Fruit fly (Drosophila melanogaster) whole organism, embryonic: ENCODE data around the gene CG44139.

ENCODE experiments used
- BEAF-32 ChIP-seq: fragments of 200-800 bp; sonication (Bioruptor generic); optimal IDR thresholded peaks from 3 replicates; lab custom pipeline; 2017; ENCODE audit warnings: missing biosample characterization, missing genetic modification characterization, mild to moderate bottlenecking, moderate library complexity, missing genetic modification reagents
- Bgb ChIP-seq: fragments of 200-800 bp; sonication (Bioruptor generic); IDR thresholded peaks from 2 replicates; pipeline ENCODE4 v1.3.6; 2022; ENCODE audit warnings: missing biosample characterization, missing genetic modification characterization; ENCODE audit not compliant: partially characterized antibody
- CG11398 ChIP-seq: fragments of 200-800 bp; sonication (Bioruptor generic); optimal IDR thresholded peaks from 2 replicates; lab custom pipeline; 2016; ENCODE audit warnings: missing biosample characterization, missing genetic modification characterization
- CG1233 ChIP-seq: fragments of 200-800 bp; sonication (Bioruptor generic); optimal IDR thresholded peaks from 4 replicates; lab custom pipeline; 2018; ENCODE audit warnings: missing biosample characterization, mild to moderate bottlenecking, missing genetic modification characterization
- CG13424 ChIP-seq: fragments of 200-800 bp; sonication (Bioruptor generic); optimal IDR thresholded peaks from 2 replicates; lab custom pipeline; 2019; ENCODE audit warnings: missing biosample characterization, mild to moderate bottlenecking, missing genetic modification characterization, moderate library complexity
- CG17328 ChIP-seq: fragments of 200-800 bp; sonication (Bioruptor generic); IDR thresholded peaks from 2 replicates; pipeline ENCODE4 v1.3.6; 2022; ENCODE audit warnings: missing biosample characterization, missing genetic modification characterization
- CG17802 ChIP-seq: fragments of 200-800 bp; sonication (Bioruptor generic); optimal IDR thresholded peaks from 2 replicates; lab custom pipeline; 2018; ENCODE audit warnings: missing biosample characterization, mild to moderate bottlenecking, missing genetic modification characterization, moderate library complexity
- CG18476 ChIP-seq: fragments of 200-800 bp; sonication (Bioruptor generic); optimal IDR thresholded peaks from 2 replicates; lab custom pipeline; 2016; ENCODE audit warnings: missing biosample characterization, mild to moderate bottlenecking, missing genetic modification characterization
- CG18764 ChIP-seq: fragments of 200-800 bp; sonication (Bioruptor generic); optimal IDR thresholded peaks from 3 replicates; lab custom pipeline; 2016; ENCODE audit warnings: missing biosample characterization, missing genetic modification characterization
- CG4404 ChIP-seq: fragments of 200-800 bp; sonication (Bioruptor generic); IDR thresholded peaks from 2 replicates; pipeline ENCODE4 v1.3.6; 2022; ENCODE audit warnings: missing biosample characterization, missing genetic modification characterization
- CG4854 ChIP-seq: fragments of 200-800 bp; sonication (Bioruptor generic); optimal IDR thresholded peaks from 2 replicates; lab custom pipeline; 2016; ENCODE audit warnings: missing biosample characterization, missing genetic modification characterization, inconsistent platforms
- CG5245 ChIP-seq: fragments of 200-800 bp; sonication (Bioruptor generic); optimal IDR thresholded peaks from 3 replicates; lab custom pipeline; 2016; ENCODE audit warnings: missing biosample characterization, missing genetic modification characterization
- CG6813 ChIP-seq: fragments of 200-800 bp; sonication (Bioruptor generic); optimal IDR thresholded peaks from 2 replicates; lab custom pipeline; 2017; ENCODE audit warnings: missing biosample characterization, missing genetic modification characterization, mild to moderate bottlenecking, moderate library complexity, missing genetic modification reagents
- CG7987 ChIP-seq: fragments of 200-800 bp; sonication (Bioruptor generic); optimal IDR thresholded peaks from 2 replicates; lab custom pipeline; 2018; ENCODE audit warnings: missing biosample characterization, mild to moderate bottlenecking, missing genetic modification characterization, moderate library complexity
- CG8359 ChIP-seq: fragments of 200-800 bp; sonication (Bioruptor generic); optimal IDR thresholded peaks from 2 replicates; lab custom pipeline; 2017; ENCODE audit warnings: missing biosample characterization, mild to moderate bottlenecking, missing genetic modification characterization, borderline replicate concordance
- Hand ChIP-seq: fragments of 200-800 bp; sonication (Bioruptor generic); optimal IDR thresholded peaks from 2 replicates; lab custom pipeline; 2017; ENCODE audit warnings: mild to moderate bottlenecking, missing biosample characterization, missing genetic modification reagents, missing genetic modification characterization
- Mad ChIP-seq: fragments of 200-800 bp; sonication (Bioruptor generic); optimal IDR thresholded peaks from 2 replicates; lab custom pipeline; 2016; ENCODE audit warnings: missing biosample characterization, missing genetic modification characterization
- Med ChIP-seq: fragments of 200-800 bp; sonication (Bioruptor generic); peaks from one replicate; lab custom pipeline; 2016; ENCODE audit warnings: missing biosample characterization, missing genetic modification characterization, mild to moderate bottlenecking, inconsistent platforms, moderate library complexity
- Optix ChIP-seq: fragments of 200-800 bp; sonication (Bioruptor generic); IDR thresholded peaks from 3 replicates; pipeline ENCODE4 v1.3.6; 2022; ENCODE audit warnings: missing biosample characterization, missing genetic modification characterization
- Rfx ChIP-seq: fragments of 200-800 bp; sonication (Bioruptor generic); IDR thresholded peaks from 2 replicates; pipeline ENCODE4 v1.3.6; 2022; ENCODE audit warnings: missing biosample characterization, missing genetic modification characterization
- Rx ChIP-seq: fragments of 200-800 bp; sonication (Bioruptor generic); IDR thresholded peaks from 2 replicates; pipeline ENCODE4 v1.3.6; 2022; ENCODE audit warnings: missing biosample characterization, missing genetic modification characterization
- Sox102F ChIP-seq: fragments of 200-800 bp; sonication (Bioruptor generic); optimal IDR thresholded peaks from 2 replicates; lab custom pipeline; 2018; ENCODE audit warnings: missing biosample characterization, mild to moderate bottlenecking, missing genetic modification characterization, moderate library complexity
- Usf ChIP-seq: fragments of 200-800 bp; sonication (Bioruptor generic); optimal IDR thresholded peaks from 2 replicates; lab custom pipeline; 2017; ENCODE audit warnings: missing genotype, missing biosample characterization, missing genetic modification characterization
- ab ChIP-seq: fragments of 200-800 bp; sonication (Bioruptor generic); optimal IDR thresholded peaks from 2 replicates; lab custom pipeline; 2016; ENCODE audit warnings: missing biosample characterization, missing genetic modification characterization
- amos ChIP-seq: fragments of 200-800 bp; sonication (Bioruptor generic); IDR thresholded peaks from 2 replicates; pipeline ENCODE4 v1.3.6; 2022; ENCODE audit warnings: missing biosample characterization, missing genetic modification characterization; ENCODE audit not compliant: partially characterized antibody
- corto ChIP-seq: fragments of 200-800 bp; sonication (Bioruptor generic); optimal IDR thresholded peaks from 2 replicates; lab custom pipeline; 2016; ENCODE audit warnings: missing biosample characterization, mild to moderate bottlenecking, missing genetic modification characterization, moderate library complexity
- danr ChIP-seq: fragments of 200-800 bp; sonication (Bioruptor generic); IDR thresholded peaks from 2 replicates; pipeline ENCODE4 v1.3.6; 2022; ENCODE audit warnings: missing biosample characterization, missing genetic modification characterization
- eve ChIP-seq, 2 experiments: fragments of >200 bp; optimal IDR thresholded peaks; 2 replicates each; lab custom pipeline; 2017; ENCODE audit warnings: missing biosample characterization in 2 of 2, missing genetic modification characterization in 2 of 2
- ewg ChIP-seq: fragments of 200-800 bp; sonication (Bioruptor generic); optimal IDR thresholded peaks from 3 replicates; lab custom pipeline; 2017; ENCODE audit warnings: mild to moderate bottlenecking, missing biosample characterization, missing genetic modification reagents, missing genetic modification characterization
- fd3F ChIP-seq: fragments of 200-800 bp; sonication (Bioruptor generic); optimal IDR thresholded peaks from 2 replicates; lab custom pipeline; 2018; ENCODE audit warnings: missing biosample characterization, mild to moderate bottlenecking, missing genetic modification characterization, moderate library complexity
- ftz-f1 ChIP-seq: fragments of 200-800 bp; sonication (Bioruptor generic); optimal IDR thresholded peaks from 2 replicates; lab custom pipeline; 2016; ENCODE audit warnings: missing biosample characterization, missing genetic modification characterization
- gsb ChIP-seq: fragments of 200-800 bp; sonication (Bioruptor generic); IDR thresholded peaks from 2 replicates; pipeline ENCODE4 v1.3.6; 2022; ENCODE audit warnings: missing biosample characterization, missing genetic modification characterization
- kah ChIP-seq: fragments of 200-800 bp; sonication (Bioruptor generic); optimal IDR thresholded peaks from 2 replicates; lab custom pipeline; 2018; ENCODE audit warnings: missing biosample characterization, mild to moderate bottlenecking, missing genetic modification characterization
- lab ChIP-seq: fragments of 200-800 bp; sonication (Bioruptor generic); optimal IDR thresholded peaks from 3 replicates; lab custom pipeline; 2017; ENCODE audit warnings: missing biosample characterization, missing genetic modification characterization, mild to moderate bottlenecking, moderate library complexity, missing genetic modification reagents
- lov ChIP-seq, 2 experiments: fragments of 200-800 bp in 1 of 2; fragments of >200 bp in 1 of 2; sonication (Bioruptor generic) in 1 of 2; IDR thresholded peaks in 1 of 2; optimal IDR thresholded peaks in 1 of 2; 2 replicates in 1 of 2; 3 replicates in 1 of 2; pipeline versions ENCODE4 v1.3.6 to Lab custom; 2017 to 2022; ENCODE audit warnings: missing biosample characterization in 1 of 2, missing genetic modification characterization in 1 of 2
- phol ChIP-seq: fragments of 200-800 bp; sonication (Bioruptor generic); optimal IDR thresholded peaks from 3 replicates; lab custom pipeline; 2018; ENCODE audit warnings: missing biosample characterization, mild to moderate bottlenecking, missing genetic modification characterization, moderate library complexity
- pzg ChIP-seq: fragments of 200-800 bp; sonication (Bioruptor generic); optimal IDR thresholded peaks from 3 replicates; lab custom pipeline; 2018; ENCODE audit warnings: missing biosample characterization, mild to moderate bottlenecking, missing genetic modification characterization, moderate library complexity
- ro ChIP-seq: fragments of 200-800 bp; sonication (Bioruptor generic); IDR thresholded peaks from 2 replicates; pipeline ENCODE4 v1.3.6; 2022; ENCODE audit warnings: missing biosample characterization, missing genetic modification characterization
- salm ChIP-seq: fragments of 200-800 bp; sonication (Bioruptor generic); optimal IDR thresholded peaks from 2 replicates; lab custom pipeline; 2018; ENCODE audit warnings: missing biosample characterization, mild to moderate bottlenecking, missing genetic modification characterization
- sc ChIP-seq, 3 experiments: fragments of >200 bp in 2 of 3; fragments of 200-800 bp in 1 of 3; sonication (Bioruptor generic) in 1 of 3; optimal IDR thresholded peaks; 2 replicates in 2 of 3; 3 replicates in 1 of 3; lab custom pipeline; 2017; ENCODE audit warnings: mild to moderate bottlenecking in 1 of 3, missing biosample characterization in 1 of 3, missing genetic modification characterization in 1 of 3, missing genetic modification reagents in 1 of 3
- sens ChIP-seq: fragments of 200-800 bp; sonication (Bioruptor generic); peaks from one replicate; lab custom pipeline; 2016; ENCODE audit warnings: missing biosample characterization, missing genetic modification characterization
- seq ChIP-seq: fragments of 200-800 bp; sonication (Bioruptor generic); IDR thresholded peaks from 2 replicates; pipeline ENCODE4 v1.3.6; 2022; ENCODE audit warnings: missing biosample characterization, missing genetic modification characterization
- sima ChIP-seq: fragments of 200-800 bp; sonication (Bioruptor generic); optimal IDR thresholded peaks from 2 replicates; lab custom pipeline; 2016; ENCODE audit warnings: missing biosample characterization, missing genetic modification characterization
- slbo ChIP-seq: fragments of 200-800 bp; sonication (Bioruptor generic); IDR thresholded peaks from 2 replicates; pipeline ENCODE4 v1.3.6; 2022; ENCODE audit warnings: missing biosample characterization, missing genetic modification characterization
- tx ChIP-seq: fragments of 200-800 bp; sonication (Bioruptor generic); optimal IDR thresholded peaks from 2 replicates; lab custom pipeline; 2016; ENCODE audit warnings: missing biosample characterization, missing genetic modification characterization
- vfl ChIP-seq: fragments of 200-800 bp; sonication (Bioruptor generic); optimal IDR thresholded peaks from 2 replicates; lab custom pipeline; 2016; ENCODE audit warnings: missing biosample characterization, missing genetic modification characterization
- wdn ChIP-seq: fragments of 200-800 bp; sonication (Bioruptor generic); IDR thresholded peaks from 2 replicates; pipeline ENCODE4 v1.3.6; 2022; ENCODE audit warnings: missing biosample characterization, missing genetic modification characterization
- z ChIP-seq: fragments of 200-800 bp; sonication (Bioruptor generic); IDR thresholded peaks from 3 replicates; pipeline ENCODE4 v1.3.6; 2022; ENCODE audit warnings: missing biosample characterization, missing genetic modification characterization
- zf30C ChIP-seq: fragments of 200-800 bp; sonication (Bioruptor generic); optimal IDR thresholded peaks from 3 replicates; lab custom pipeline; 2018; ENCODE audit warnings: missing biosample characterization, mild to moderate bottlenecking, missing genetic modification characterization

CG44139 gene

dm6 chr2L:2433494-2434054 is 9.0 kb downstream of the CG44139 start (continued):
- TF ChIP-seq Med (GFP tag; lab: Kevin White, UChicago) (peak; percentile 97), CG7987 (GFP tag; lab: Kevin White, UChicago) (no peak), eve (GFP tag; optimal IDR thresholded peaks at IDR 0.05; lab: Kevin White, UChicago) (peak in 1 of 2 experiments; percentile 96), Rx (GFP tag; lab: Robert Waterston, UW) (peak; percentile 90), Optix (GFP tag; lab: Robert Waterston, UW) (peak; percentile 85; the same call in 2 of the 3 replicates), CG18764 (GFP tag; lab: Kevin White, UChicago) (peak; percentile 58), BEAF-32 (GFP tag; lab: Kevin White, UChicago) (no peak), CG8359 (GFP tag; lab: Kevin White, UChicago) (peak; percentile 34), CG6813 (GFP tag; lab: Kevin White, UChicago) (peak; percentile 49), phol (peak; percentile 82), seq (GFP tag; lab: Robert Waterston, UW) (peak; percentile 87), CG5245 (GFP tag; lab: Kevin White, UChicago) (peak; percentile 90), ro (GFP tag; lab: Robert Waterston, UW) (peak; percentile 61), kah (peak; percentile 63), z (GFP tag; lab: Robert Waterston, UW) (no peak), Rfx (GFP tag; lab: Robert Waterston, UW) (peak; percentile 83), danr (GFP tag; lab: Robert Waterston, UW) (peak; percentile 70), pzg (no peak), corto (GFP tag; lab: Kevin White, UChicago) (no peak), ab (peak; percentile 24), wdn (GFP tag; lab: Robert Waterston, UW) (peak; percentile 21; the same call in 1 of the 2 replicates), CG13424 (tag; lab: Kevin White, UChicago) (peak; percentile 92), ftz-f1 (GFP tag; lab: Kevin White, UChicago) (no peak), sc (optimal IDR thresholded peaks at IDR 0.05; lab: Kevin White, UChicago) (no peak), sc (GFP tag; optimal IDR thresholded peaks at IDR 0.05; lab: Kevin White, UChicago) (peak; percentile 72), CG18476 (GFP tag; lab: Kevin White, UChicago) (peak; percentile 71), ewg (peak; percentile 83), sima (GFP tag; lab: Kevin White, UChicago) (peak; percentile 45), Mad (GFP tag; lab: Kevin White, UChicago) (peak; percentile 71), gsb (GFP tag; lab: Robert Waterston, UW) (no peak), zf30C (GFP tag; lab: Kevin White, UChicago) (no peak), CG17328 (GFP tag; lab: Robert Waterston, UW) (peak; percentile 92), tx (peak; percentile 63), lov (optimal IDR thresholded peaks at IDR 0.05; lab: Kevin White, UChicago) (no peak), lov (GFP tag; IDR thresholded peaks at IDR 0.05; lab: Robert Waterston, UW) (peak; percentile 73; the same call in 2 of the 3 replicates), salm (peak; percentile 82), amos (GFP tag; lab: Robert Waterston, UW) (no peak), Bgb (GFP tag; lab: Robert Waterston, UW) (no peak), Hand (GFP tag; lab: Kevin White, UChicago) (peak; percentile 26), CG4854 (peak; percentile 57), CG17802 (peak; percentile 54), slbo (GFP tag; lab: Robert Waterston, UW) (peak; percentile 75), Sox102F (GFP tag; lab: Kevin White, UChicago) (peak; percentile 95), sens (GFP tag; lab: Kevin White, UChicago) (peak; percentile 98), vfl (GFP tag; lab: Kevin White, UChicago) (no peak), fd3F (peak; percentile 69), lab (GFP tag; lab: Kevin White, UChicago) (peak; percentile 76), CG4404 (GFP tag; lab: Robert Waterston, UW) (peak; percentile 12; the same call in 1 of the 2 replicates), CG1233 (GFP tag; lab: Kevin White, UChicago) (peak; percentile 59), CG11398 (GFP tag; lab: Kevin White, UChicago) (peak; percentile 73), Usf (GFP tag; lab: Kevin White, UChicago) (no peak)
